Worm (Caenorhabditis elegans) whole organism, L1 larva: Measurements from ENCODE around the gene M04B2.4.

ENCODE experiments used
- aly-2 ChIP-seq: fragments of 150-350 bp; optimal IDR thresholded peaks from 2 replicates; lab custom pipeline; 2014; ENCODE audit warnings: missing biosample characterization, missing genetic modification characterization
- efl-1 ChIP-seq, 4 experiments: fragments of 150-350 bp; optimal IDR thresholded peaks in 3 of 4; peaks in 1 of 4; 1 replicate in 1 of 4; 2 replicates in 3 of 4; lab custom pipeline; 2014; ENCODE audit warnings: missing biosample characterization in 2 of 4, missing genetic modification characterization in 2 of 4, missing genetic modification reagents in 2 of 4
- jun-1 ChIP-seq: fragments of 150-350 bp; optimal IDR thresholded peaks from 2 replicates; lab custom pipeline; 2014; ENCODE audit warnings: missing biosample characterization, missing genetic modification reagents, missing genetic modification characterization
- mep-1 ChIP-seq: fragments of 150-350 bp; optimal IDR thresholded peaks from 2 replicates; lab custom pipeline; 2014; ENCODE audit warnings: missing biosample characterization, missing genetic modification characterization
- nhr-77 ChIP-seq: fragments of 150-350 bp; optimal IDR thresholded peaks from 2 replicates; lab custom pipeline; 2014; ENCODE audit warnings: missing biosample characterization, missing genetic modification characterization

DNA sequence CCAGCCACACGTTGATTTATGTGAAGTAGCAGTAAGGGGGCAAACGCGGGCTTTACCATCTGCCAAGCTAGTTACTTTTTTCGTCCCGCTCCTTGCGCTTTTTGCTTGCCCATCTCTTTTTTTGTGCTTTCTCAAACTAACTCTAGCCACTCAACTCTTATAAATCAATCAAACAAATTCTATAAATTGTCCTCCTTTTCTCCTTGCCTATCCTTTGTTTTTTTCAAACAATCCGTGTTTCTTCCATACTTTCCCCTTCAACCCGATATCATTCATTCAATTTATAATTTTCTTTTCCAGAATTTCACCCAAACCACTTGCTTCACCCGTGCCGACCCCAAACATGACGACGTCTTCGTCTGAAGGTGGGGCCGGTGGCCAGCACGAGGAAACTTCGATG lies 49.4 kb upstream of the M04B2.4 start, which contains the start of gene srgp-1:
- TF ChIP-seq nhr-77 (no peak), mep-1 (tag; lab: Kevin White, UChicago) (no peak), aly-2 (tag; lab: Kevin White, UChicago) (no peak), efl-1 (optimal IDR thresholded peaks at IDR 0.05; lab: Kevin White, UChicago) (no peak), efl-1 (GFP tag; optimal IDR thresholded peaks at IDR 0.05 in 1 of 2; lab: Kevin White, UChicago) (no peak), jun-1 (no peak)
